Fruit fly (Drosophila melanogaster) whole organism, embryonic: ENCODE results near the gene salr.
A peak's percentile ranks its signal among the peaks of the same experiment; 100 is the strongest.

Experiments
- Atf6 ChIP-seq: fragments of 200-800 bp; sonication (Bioruptor generic); IDR thresholded peaks from 2 replicates; pipeline ENCODE4 v1.3.6; 2022; ENCODE audit warnings: missing biosample characterization, missing genetic modification characterization
- B-H2 ChIP-seq: fragments of 200-800 bp; sonication (Bioruptor generic); optimal IDR thresholded peaks from 2 replicates; lab custom pipeline; 2018; ENCODE audit warnings: missing biosample characterization, mild to moderate bottlenecking, missing genetic modification characterization
- CG10267 ChIP-seq: fragments of 200-800 bp; sonication (Bioruptor generic); optimal IDR thresholded peaks from 2 replicates; lab custom pipeline; 2018; ENCODE audit warnings: missing biosample characterization, mild to moderate bottlenecking, missing genetic modification characterization, moderate library complexity
- CG10543 ChIP-seq: fragments of 200-800 bp; sonication (Bioruptor generic); optimal IDR thresholded peaks from 3 replicates; lab custom pipeline; 2017; ENCODE audit warnings: missing biosample characterization, mild to moderate bottlenecking, missing genetic modification characterization, moderate library complexity
- CG11398 ChIP-seq: fragments of 200-800 bp; sonication (Bioruptor generic); optimal IDR thresholded peaks from 2 replicates; lab custom pipeline; 2016; ENCODE audit warnings: missing biosample characterization, missing genetic modification characterization
- CG12155 ChIP-seq: fragments of 200-800 bp; sonication (Bioruptor generic); optimal IDR thresholded peaks from 3 replicates; lab custom pipeline; 2016; ENCODE audit warnings: missing biosample characterization, missing genetic modification characterization
- CG1233 ChIP-seq: fragments of 200-800 bp; sonication (Bioruptor generic); optimal IDR thresholded peaks from 4 replicates; lab custom pipeline; 2018; ENCODE audit warnings: missing biosample characterization, mild to moderate bottlenecking, missing genetic modification characterization
- CG14860 ChIP-seq: fragments of 200-800 bp; sonication (Bioruptor generic); IDR thresholded peaks from 3 replicates; pipeline ENCODE4 v1.3.6; 2022; ENCODE audit warnings: missing biosample characterization, missing genetic modification characterization; ENCODE audit not compliant: partially characterized antibody
- CG15601 ChIP-seq: fragments of 200-800 bp; sonication (Bioruptor generic); optimal IDR thresholded peaks from 3 replicates; lab custom pipeline; 2019; ENCODE audit warnings: missing biosample characterization, mild to moderate bottlenecking, missing genetic modification characterization, moderate library complexity
- CG15696 ChIP-seq: fragments of 200-800 bp; sonication (Bioruptor generic); optimal IDR thresholded peaks from 2 replicates; lab custom pipeline; 2019; ENCODE audit warnings: missing biosample characterization, mild to moderate bottlenecking, missing genetic modification characterization, moderate library complexity
- CG17568 ChIP-seq: fragments of 200-800 bp; sonication (Bioruptor generic); optimal IDR thresholded peaks from 2 replicates; lab custom pipeline; 2018; ENCODE audit warnings: missing biosample characterization, mild to moderate bottlenecking, missing genetic modification characterization, moderate library complexity
- CG18476 ChIP-seq: fragments of 200-800 bp; sonication (Bioruptor generic); optimal IDR thresholded peaks from 2 replicates; lab custom pipeline; 2016; ENCODE audit warnings: missing biosample characterization, mild to moderate bottlenecking, missing genetic modification characterization
- CG2875 ChIP-seq: fragments of 200-800 bp; sonication (Bioruptor generic); optimal IDR thresholded peaks from 2 replicates; lab custom pipeline; 2017; ENCODE audit warnings: missing biosample characterization, mild to moderate bottlenecking, missing genetic modification characterization, missing genetic modification reagents
- CG31365 ChIP-seq: fragments of 200-800 bp; sonication (Bioruptor generic); optimal IDR thresholded peaks from 2 replicates; lab custom pipeline; 2018; ENCODE audit warnings: missing biosample characterization, mild to moderate bottlenecking, missing genetic modification characterization
- CG4360 ChIP-seq: fragments of 200-800 bp; sonication (Bioruptor generic); IDR thresholded peaks from 2 replicates; pipeline ENCODE4 v1.3.6; 2022; ENCODE audit warnings: missing biosample characterization, missing genetic modification characterization
- CG9727 ChIP-seq: fragments of 200-800 bp; sonication (Bioruptor generic); optimal IDR thresholded peaks from 3 replicates; lab custom pipeline; 2017; ENCODE audit warnings: missing biosample characterization, mild to moderate bottlenecking, missing genetic modification characterization
- CG9797 ChIP-seq: fragments of 200-800 bp; sonication (Bioruptor generic); optimal IDR thresholded peaks from 3 replicates; lab custom pipeline; 2018; ENCODE audit warnings: missing biosample characterization, mild to moderate bottlenecking, missing genetic modification characterization
- CG9817 ChIP-seq: fragments of 200-800 bp; sonication (Bioruptor generic); optimal IDR thresholded peaks from 2 replicates; lab custom pipeline; 2018; ENCODE audit warnings: missing biosample characterization, mild to moderate bottlenecking, missing genetic modification characterization, moderate library complexity
- CTCF ChIP-seq: fragments of 200-800 bp; sonication (Bioruptor generic); optimal IDR thresholded peaks from 2 replicates; lab custom pipeline; 2017; ENCODE audit warnings: missing biosample characterization, mild to moderate bottlenecking, missing genetic modification characterization, moderate library complexity
- Chrac-16 ChIP-seq: fragments of 200-800 bp; sonication (Bioruptor generic); optimal IDR thresholded peaks from 3 replicates; lab custom pipeline; 2016; ENCODE audit warnings: missing biosample characterization, missing genetic modification characterization
- CrebB ChIP-seq: fragments of 200-800 bp; sonication (Bioruptor generic); optimal IDR thresholded peaks from 3 replicates; lab custom pipeline; 2018; ENCODE audit warnings: missing biosample characterization, mild to moderate bottlenecking, missing genetic modification characterization
- D19A ChIP-seq: fragments of 200-800 bp; optimal IDR thresholded peaks from 3 replicates; lab custom pipeline; 2019; ENCODE audit warnings: missing biosample characterization, mild to moderate bottlenecking, missing genetic modification characterization, moderate library complexity
- D19B ChIP-seq: fragments of 200-800 bp; sonication (Bioruptor generic); optimal IDR thresholded peaks from 2 replicates; lab custom pipeline; 2017; ENCODE audit warnings: missing biosample characterization, mild to moderate bottlenecking, missing genetic modification characterization
- Dek ChIP-seq: fragments of 200-800 bp; sonication (Bioruptor generic); optimal IDR thresholded peaks from 3 replicates; lab custom pipeline; 2019; ENCODE audit warnings: missing biosample characterization, mild to moderate bottlenecking, missing genetic modification characterization, moderate library complexity
- Drgx ChIP-seq: fragments of 200-800 bp; sonication (Bioruptor generic); IDR thresholded peaks from 2 replicates; pipeline ENCODE4 v1.3.6; 2022; ENCODE audit warnings: missing biosample characterization, missing genetic modification characterization
- GATAe ChIP-seq: fragments of 200-800 bp; sonication (Bioruptor generic); conservative IDR thresholded peaks from 2 replicates; pipeline ENCODE4 v1.3.6; 2022; ENCODE audit warnings: missing biosample characterization, missing genetic modification characterization
- HHEX ChIP-seq: fragments of 200-800 bp; sonication (Bioruptor generic); optimal IDR thresholded peaks from 3 replicates; lab custom pipeline; 2017; ENCODE audit warnings: missing biosample characterization, mild to moderate bottlenecking, missing genetic modification characterization, missing genetic modification reagents
- HmgD ChIP-seq: fragments of 200-800 bp; sonication (Bioruptor generic); optimal IDR thresholded peaks from 3 replicates; lab custom pipeline; 2016; ENCODE audit warnings: missing biosample characterization, missing genetic modification characterization
- Mrtf ChIP-seq: fragments of 200-800 bp; sonication (Bioruptor generic); IDR thresholded peaks from 3 replicates; pipeline ENCODE4 v1.3.6; 2022; ENCODE audit warnings: missing biosample characterization, missing genetic modification characterization
- Ptx1 ChIP-seq: fragments of 200-800 bp; sonication (Bioruptor generic); IDR thresholded peaks from 2 replicates; pipeline ENCODE4 v1.3.6; 2022; ENCODE audit warnings: missing biosample characterization, missing genetic modification characterization
- Scr ChIP-seq: fragments of 200-800 bp; sonication (Bioruptor generic); IDR thresholded peaks from 2 replicates; pipeline ENCODE4 v1.3.6; 2022; ENCODE audit warnings: missing biosample characterization, missing genetic modification characterization; ENCODE audit not compliant: partially characterized antibody
- Sry-δ ChIP-seq: fragments of 200-800 bp; sonication (Bioruptor generic); optimal IDR thresholded peaks from 2 replicates; lab custom pipeline; 2016; ENCODE audit warnings: missing biosample characterization, missing genetic modification characterization
- Usf ChIP-seq: fragments of 200-800 bp; sonication (Bioruptor generic); optimal IDR thresholded peaks from 2 replicates; lab custom pipeline; 2017; ENCODE audit warnings: missing genotype, missing biosample characterization, missing genetic modification characterization
- YL-1 ChIP-seq: fragments of 200-800 bp; sonication (Bioruptor generic); optimal IDR thresholded peaks from 3 replicates; lab custom pipeline; 2017; ENCODE audit warnings: missing biosample characterization, mild to moderate bottlenecking, missing genetic modification characterization
- bab2 ChIP-seq: fragments of 200-800 bp; sonication (Bioruptor generic); optimal IDR thresholded peaks from 2 replicates; lab custom pipeline; 2016; ENCODE audit warnings: missing biosample characterization, missing genetic modification characterization
- bsh ChIP-seq, 2 experiments: fragments of 200-800 bp; sonication (Bioruptor generic); optimal IDR thresholded peaks; 2 replicates each; lab custom pipeline; 2017 to 2018; ENCODE audit warnings: mild to moderate bottlenecking in 2 of 2, missing biosample characterization in 2 of 2, missing genetic modification characterization in 2 of 2, moderate library complexity in 1 of 2
- corto ChIP-seq: fragments of 200-800 bp; sonication (Bioruptor generic); optimal IDR thresholded peaks from 2 replicates; lab custom pipeline; 2016; ENCODE audit warnings: missing biosample characterization, mild to moderate bottlenecking, missing genetic modification characterization, moderate library complexity
- exex ChIP-seq: fragments of 200-800 bp; sonication (Bioruptor generic); optimal IDR thresholded peaks from 4 replicates; lab custom pipeline; 2018; ENCODE audit warnings: missing biosample characterization, mild to moderate bottlenecking, missing genetic modification characterization, moderate library complexity
- gcm ChIP-seq: fragments of 200-800 bp; sonication (Bioruptor generic); optimal IDR thresholded peaks from 2 replicates; lab custom pipeline; 2019; ENCODE audit warnings: missing biosample characterization, mild to moderate bottlenecking, missing genetic modification characterization, moderate library complexity
- h ChIP-seq: fragments of >200 bp; optimal IDR thresholded peaks from 2 replicates; lab custom pipeline; 2017
- nom ChIP-seq: fragments of 200-800 bp; sonication (Bioruptor generic); optimal IDR thresholded peaks from 2 replicates; lab custom pipeline; 2017; ENCODE audit warnings: missing biosample characterization, missing genetic modification characterization, mild to moderate bottlenecking, moderate library complexity, missing genetic modification reagents
- rib ChIP-seq: fragments of 200-800 bp; sonication (Bioruptor generic); IDR thresholded peaks from 2 replicates; pipeline ENCODE4 v1.3.6; 2022; ENCODE audit warnings: missing biosample characterization, missing genetic modification characterization
- sens ChIP-seq: fragments of 200-800 bp; sonication (Bioruptor generic); peaks from one replicate; lab custom pipeline; 2016; ENCODE audit warnings: missing biosample characterization, missing genetic modification characterization
- shn ChIP-seq: fragments of 200-800 bp; sonication (Bioruptor generic); optimal IDR thresholded peaks from 3 replicates; lab custom pipeline; 2016; ENCODE audit warnings: missing biosample characterization, missing genetic modification characterization
- tap ChIP-seq: fragments of 200-800 bp; optimal IDR thresholded peaks from 3 replicates; lab custom pipeline; 2019; ENCODE audit warnings: missing biosample characterization, mild to moderate bottlenecking, missing genetic modification characterization, moderate library complexity
- tll ChIP-seq, 2 experiments: fragments of 200-800 bp in 1 of 2; fragments of >200 bp in 1 of 2; sonication (Bioruptor generic) in 1 of 2; optimal IDR thresholded peaks; 2 replicates each; lab custom pipeline; 2017 to 2019; ENCODE audit warnings: missing biosample characterization in 2 of 2, missing genetic modification characterization in 2 of 2, mild to moderate bottlenecking in 1 of 2, moderate library complexity in 1 of 2
- tna ChIP-seq: fragments of 200-800 bp; sonication (Bioruptor generic); IDR thresholded peaks from 2 replicates; pipeline ENCODE4 v1.3.6; 2022; ENCODE audit warnings: missing biosample characterization, missing genetic modification characterization; ENCODE audit not compliant: partially characterized antibody
- vnd ChIP-seq: fragments of 200-800 bp; sonication (Bioruptor generic); IDR thresholded peaks from 3 replicates; pipeline ENCODE4 v1.3.6; 2022; ENCODE audit warnings: missing biosample characterization, missing genetic modification characterization; ENCODE audit not compliant: partially characterized antibody
- yki ChIP-seq: fragments of >200 bp; optimal IDR thresholded peaks from 3 replicates; lab custom pipeline; 2018
- zen ChIP-seq: fragments of 200-800 bp; sonication (Bioruptor generic); optimal IDR thresholded peaks from 3 replicates; lab custom pipeline; 2018; ENCODE audit warnings: missing biosample characterization, mild to moderate bottlenecking, missing genetic modification characterization, moderate library complexity
- zfh1 ChIP-seq: fragments of 200-800 bp; sonication (Bioruptor generic); IDR thresholded peaks from 3 replicates; pipeline ENCODE4 v1.3.6; 2022; ENCODE audit warnings: missing biosample characterization, missing genetic modification characterization

salr gene

DNA sequence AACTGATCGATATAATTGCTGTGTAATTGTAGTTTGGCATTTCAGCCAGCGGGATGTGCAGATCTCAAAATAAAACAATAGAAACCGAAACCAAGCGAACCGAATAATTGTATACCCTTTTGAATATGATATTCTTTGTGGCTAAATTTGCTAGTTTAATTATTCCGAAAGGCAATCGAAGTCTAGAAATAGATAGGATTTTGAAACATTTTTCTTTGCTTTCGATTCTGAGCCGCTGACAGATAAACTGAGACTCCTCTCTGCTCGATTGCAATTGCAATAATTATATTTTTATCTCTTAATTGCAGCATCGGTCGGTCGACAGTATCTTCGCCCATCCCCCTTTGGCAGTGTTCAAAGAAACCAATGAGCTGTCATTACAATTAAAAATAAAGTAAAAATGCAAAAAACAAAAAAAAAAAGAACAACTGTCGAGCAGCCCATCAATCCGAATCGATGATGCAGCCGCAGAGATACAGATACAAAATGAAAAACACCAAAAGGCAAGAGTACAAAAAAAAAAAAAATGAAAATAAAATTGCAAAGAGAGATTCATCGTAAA is 25.6 kb upstream of the salr start:
- TF ChIP-seq sens (GFP tag; lab: Kevin White, UChicago), result peak; percentile 43
- TF ChIP-seq vnd (GFP tag; lab: Robert Waterston, UW), result no peak
- TF ChIP-seq Dek (tag; lab: Kevin White, UChicago), result no peak
- TF ChIP-seq CG9727, result no peak
- TF ChIP-seq GATAe (GFP tag; lab: Robert Waterston, UW), result no peak
- TF ChIP-seq B-H2 (GFP tag; lab: Kevin White, UChicago), result no peak
- no peak for TF ChIP-seq CG1233 (GFP tag; lab: Kevin White, UChicago)
- TF ChIP-seq Usf (GFP tag; lab: Kevin White, UChicago), result no peak
- TF ChIP-seq D19A, result peak; percentile 6
- TF ChIP-seq corto (GFP tag; lab: Kevin White, UChicago), result no peak
- no peak for TF ChIP-seq CTCF (GFP tag; lab: Kevin White, UChicago)
- no peak for TF ChIP-seq D19B (GFP tag; lab: Kevin White, UChicago)
- TF ChIP-seq Atf6 (GFP tag; lab: Robert Waterston, UW), result no peak
- no peak for TF ChIP-seq nom (GFP tag; lab: Kevin White, UChicago)
- TF ChIP-seq Mrtf (GFP tag; lab: Robert Waterston, UW), result no peak
- TF ChIP-seq CG10543 (GFP tag; lab: Kevin White, UChicago), result no peak
- TF ChIP-seq tll (GFP tag; optimal IDR thresholded peaks at IDR 0.05; lab: Kevin White, UChicago), result no peak
- TF ChIP-seq CG18476 (GFP tag; lab: Kevin White, UChicago), result no peak
- TF ChIP-seq h (lab: Kevin White, UChicago), result no peak
- TF ChIP-seq CG10267 (tag; lab: Kevin White, UChicago), result no peak
- TF ChIP-seq Drgx (GFP tag; lab: Robert Waterston, UW), result peak; percentile 49; the same call in 1 of the 2 replicates
- no peak for TF ChIP-seq shn
- TF ChIP-seq CG31365 (tag; lab: Kevin White, UChicago), result no peak
- TF ChIP-seq CG17568, result no peak
- no peak for TF ChIP-seq Sry-δ (GFP tag; lab: Kevin White, UChicago)
- TF ChIP-seq, all 482 proteins: peak for 3

DNA sequence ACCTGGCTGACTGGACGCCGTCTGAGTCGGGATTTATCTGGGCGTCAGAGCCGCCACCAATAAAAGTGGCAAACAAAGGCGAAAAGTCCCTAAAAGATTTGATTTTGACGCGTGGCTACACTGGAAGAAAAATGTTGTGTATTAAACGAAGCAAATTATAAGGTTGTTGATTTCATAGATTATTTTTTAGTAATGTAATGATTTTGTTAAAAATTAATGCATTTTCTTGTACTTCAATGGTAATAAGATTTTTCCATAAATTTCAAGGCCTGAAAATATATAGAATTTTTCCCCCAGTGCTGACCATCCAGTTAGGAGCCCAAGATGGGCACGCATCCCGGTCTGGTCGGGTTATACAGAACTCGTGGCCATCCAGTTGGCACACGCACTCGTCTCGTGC is 20.5 kb upstream of the salr start:
- no peak for TF ChIP-seq CG2875 (GFP tag; lab: Kevin White, UChicago)
- TF ChIP-seq CG9797 (GFP tag; lab: Kevin White, UChicago), result no peak
- TF ChIP-seq exex (tag; lab: Kevin White, UChicago), result no peak
- TF ChIP-seq gcm, result peak; percentile 14
- no peak for TF ChIP-seq zen (tag; lab: Kevin White, UChicago)
- no peak for TF ChIP-seq CG9817 (tag; lab: Kevin White, UChicago)
- TF ChIP-seq CG12155 (GFP tag; lab: Kevin White, UChicago), result peak; percentile 12
- TF ChIP-seq HHEX (GFP tag; lab: Kevin White, UChicago), result no peak
- no peak for TF ChIP-seq YL-1 (GFP tag; lab: Kevin White, UChicago)
- no peak for TF ChIP-seq tna (GFP tag; lab: Robert Waterston, UW)
- no peak for TF ChIP-seq rib (GFP tag; lab: Robert Waterston, UW)
- TF ChIP-seq Ptx1 (GFP tag; lab: Robert Waterston, UW), result peak; percentile 27; the same call in 1 of the 2 replicates
- TF ChIP-seq CG15601 (tag; lab: Kevin White, UChicago), result no peak
- peak; percentile 67 for TF ChIP-seq CG15696
- no peak for TF ChIP-seq HmgD
- peak; percentile 43 for TF ChIP-seq Chrac-16 (GFP tag; lab: Kevin White, UChicago)
- peak in 1 of 2 experiments; percentile 52 for TF ChIP-seq bsh (GFP tag; optimal IDR thresholded peaks at IDR 0.05; lab: Kevin White, UChicago)
- no peak for TF ChIP-seq CG14860
- TF ChIP-seq CG4360 (GFP tag; lab: Robert Waterston, UW), result no peak
- TF ChIP-seq tap, result no peak
- no peak for TF ChIP-seq CG11398 (GFP tag; lab: Kevin White, UChicago)
- TF ChIP-seq bab2, result peak; percentile 10
- TF ChIP-seq Scr (GFP tag; lab: Robert Waterston, UW), result no peak
- TF ChIP-seq CrebB (tag; lab: Kevin White, UChicago), result no peak
- no peak for TF ChIP-seq B-H2 (GFP tag; lab: Kevin White, UChicago)
- TF ChIP-seq zfh1 (GFP tag; lab: Robert Waterston, UW), result peak; percentile 73
- TF ChIP-seq yki, result no peak
